Worm (Caenorhabditis elegans) whole organism, L1 larva: ENCODE measurements around the gene F53B3.6.

ENCODE experiments used
- dpl-1 ChIP-seq, 3 experiments: fragments of 150-350 bp in 2 of 3; sonication (generic microtip) in 1 of 3; optimal IDR thresholded peaks; 2 replicates each; lab custom pipeline; 2014 to 2017; ENCODE audit warnings: missing biosample characterization in 3 of 3, missing genetic modification characterization in 3 of 3, missing genetic modification reagents in 3 of 3
- efl-1 ChIP-seq, 4 experiments: fragments of 150-350 bp; optimal IDR thresholded peaks in 3 of 4; peaks in 1 of 4; 1 replicate in 1 of 4; 2 replicates in 3 of 4; lab custom pipeline; 2014; ENCODE audit warnings: missing biosample characterization in 2 of 4, missing genetic modification characterization in 2 of 4, missing genetic modification reagents in 2 of 4
- egl-27 ChIP-seq, 2 experiments: fragments of 150-350 bp in 1 of 2; sonication (generic microtip); optimal IDR thresholded peaks; 3 replicates each; lab custom pipeline; 2017 to 2018; ENCODE audit warnings: missing biosample characterization in 2 of 2, missing genetic modification characterization in 2 of 2, missing genetic modification reagents in 2 of 2
- elt-2 ChIP-seq: sonication (generic microtip); optimal IDR thresholded peaks from 2 replicates; lab custom pipeline; 2016; ENCODE audit warnings: missing genetic modification characterization, mild to moderate bottlenecking, inconsistent platforms, missing compliant biosample characterization, missing genetic modification reagents
- fkh-8 ChIP-seq: sonication (generic microtip); optimal IDR thresholded peaks from 2 replicates; lab custom pipeline; 2016; ENCODE audit warnings: mild to moderate bottlenecking, missing genetic modification characterization, missing compliant biosample characterization
- hlh-4 ChIP-seq: sonication (generic microtip); optimal IDR thresholded peaks from 2 replicates; lab custom pipeline; 2016; ENCODE audit warnings: mild to moderate bottlenecking, missing genetic modification characterization, missing compliant biosample characterization
- hpl-2 ChIP-seq: fragments of 150-350 bp; optimal IDR thresholded peaks from 2 replicates; lab custom pipeline; 2014; ENCODE audit warnings: missing biosample characterization, missing genetic modification reagents, missing genetic modification characterization
- isw-1 ChIP-seq: fragments of 200-800 bp; sonication (Bioruptor generic); IDR thresholded peaks from 2 replicates; pipeline ENCODE4 v1.3.6; 2022; ENCODE audit warnings: missing genetic modification characterization, missing compliant biosample characterization
- lin-15B ChIP-seq: fragments of 150-350 bp; sonication (generic microtip); optimal IDR thresholded peaks from 3 replicates; lab custom pipeline; 2014; ENCODE audit warnings: missing biosample characterization, missing genetic modification characterization
- lir-3 ChIP-seq: sonication (generic microtip); optimal IDR thresholded peaks from 2 replicates; lab custom pipeline; 2016; ENCODE audit warnings: mild to moderate bottlenecking, missing genetic modification characterization, moderate library complexity, missing compliant biosample characterization; ENCODE audit not compliant: poor library complexity
- mab-9 ChIP-seq: fragments of 200-800 bp; sonication (Bioruptor generic); IDR thresholded peaks from 2 replicates; pipeline ENCODE4 v1.3.6; 2022; ENCODE audit warnings: missing genetic modification reagents, missing genetic modification characterization, missing compliant biosample characterization
- nhr-11 ChIP-seq: fragments of 150-350 bp; optimal IDR thresholded peaks from 2 replicates; lab custom pipeline; 2014; ENCODE audit warnings: missing biosample characterization, missing genetic modification characterization
- nhr-47 ChIP-seq: sonication (generic microtip); optimal IDR thresholded peaks from 2 replicates; lab custom pipeline; 2016; ENCODE audit warnings: mild to moderate bottlenecking, missing genetic modification characterization, moderate library complexity, missing compliant biosample characterization
- nhr-76 ChIP-seq: sonication (generic microtip); optimal IDR thresholded peaks from 2 replicates; lab custom pipeline; 2017; ENCODE audit warnings: missing biosample characterization, missing genetic modification characterization
- nhr-77 ChIP-seq: fragments of 150-350 bp; optimal IDR thresholded peaks from 2 replicates; lab custom pipeline; 2014; ENCODE audit warnings: missing biosample characterization, missing genetic modification characterization
- nhr-84 ChIP-seq: sonication (generic microtip); optimal IDR thresholded peaks from 2 replicates; lab custom pipeline; 2017; ENCODE audit warnings: missing biosample characterization, missing genetic modification characterization
- nhr-90 ChIP-seq: sonication (generic microtip); optimal IDR thresholded peaks from 2 replicates; lab custom pipeline; 2016; ENCODE audit warnings: mild to moderate bottlenecking, missing genetic modification characterization, missing compliant biosample characterization; ENCODE audit not compliant: poor library complexity
- pag-3 ChIP-seq: sonication (generic microtip); optimal IDR thresholded peaks from 2 replicates; lab custom pipeline; 2017; ENCODE audit warnings: missing genetic modification characterization, mild to moderate bottlenecking, missing compliant biosample characterization, antibody characterized with exemption, borderline replicate concordance; ENCODE audit not compliant: insufficient read depth
- pax-3 ChIP-seq: fragments of 200-800 bp; sonication (Bioruptor generic); optimal IDR thresholded peaks from 2 replicates; lab custom pipeline; 2018; ENCODE audit warnings: mild to moderate bottlenecking, missing genetic modification characterization, moderate library complexity, missing compliant biosample characterization
- skn-1 ChIP-seq: fragments of 150-350 bp; optimal IDR thresholded peaks from 2 replicates; lab custom pipeline; 2014; ENCODE audit warnings: missing biosample characterization, missing genetic modification characterization
- sptf-1 ChIP-seq: fragments of 150-350 bp; optimal IDR thresholded peaks from 2 replicates; lab custom pipeline; 2014; ENCODE audit warnings: missing biosample characterization, missing genetic modification characterization
- sup-37 ChIP-seq: fragments of 200-800 bp; sonication (Bioruptor generic); optimal IDR thresholded peaks from 2 replicates; lab custom pipeline; 2018; ENCODE audit warnings: mild to moderate bottlenecking, missing genetic modification characterization, missing compliant biosample characterization
- unc-98 ChIP-seq: fragments of 200-800 bp; sonication (Bioruptor generic); IDR thresholded peaks from 2 replicates; pipeline ENCODE4 v1.3.6; 2022; ENCODE audit warnings: missing genetic modification characterization, missing compliant biosample characterization

The F53B3.6 gene

ce11 chrX:2909227-2909626, 45.2 kb downstream of the F53B3.6 start, which contains the start of gene nmy-1:
TSS of gene nmy-1 (plus strand) at chrX:2909527.
- TF ChIP-seq sptf-1 (tag; lab: Kevin White, UChicago) (no peak), nhr-77 (no peak), nhr-47 (tag; lab: Kevin White, UChicago) (no peak), nhr-76 (tag; lab: Kevin White, UChicago) (no peak), elt-2 (no peak), isw-1 (GFP tag; lab: Robert Waterston, UW) (no peak), skn-1 (tag; lab: Kevin White, UChicago) (no peak), pax-3 (tag; lab: Kevin White, UChicago) (no peak), pag-3 (tag; lab: Kevin White, UChicago) (no peak), dpl-1 (GFP tag; optimal IDR thresholded peaks at IDR 0.05; lab: Kevin White, UChicago) (no peak), lin-15B (tag; lab: Kevin White, UChicago) (no peak), lir-3 (tag; lab: Kevin White, UChicago) (no peak), nhr-84 (no peak), hlh-4 (tag; lab: Kevin White, UChicago) (no peak), sup-37 (GFP tag; lab: Kevin White, UChicago) (no peak), mab-9 (GFP tag; lab: Robert Waterston, UW) (no peak), nhr-90 (tag; lab: Kevin White, UChicago) (no peak), egl-27 (tag; optimal IDR thresholded peaks at IDR 0.05; lab: Kevin White, UChicago) (no peak), unc-98 (GFP tag; lab: Robert Waterston, UW) (no peak), hpl-2 (GFP tag; lab: Kevin White, UChicago) (no peak)

ce11 chrX:2912689-2913088, 48.7 kb downstream of the F53B3.6 start:
- no peak for TF ChIP-seq nhr-11 (tag; lab: Kevin White, UChicago)
- no peak for TF ChIP-seq efl-1 (optimal IDR thresholded peaks at IDR 0.05; lab: Kevin White, UChicago)
- peak in 1 of 2 experiments; percentile 58 for TF ChIP-seq efl-1 (GFP tag; optimal IDR thresholded peaks at IDR 0.05 in 1 of 2; lab: Kevin White, UChicago)
- TF ChIP-seq fkh-8: no peak
